Fruit fly (Drosophila melanogaster): ENCODE results near the gene Gal.

Gene Gal

DNA sequence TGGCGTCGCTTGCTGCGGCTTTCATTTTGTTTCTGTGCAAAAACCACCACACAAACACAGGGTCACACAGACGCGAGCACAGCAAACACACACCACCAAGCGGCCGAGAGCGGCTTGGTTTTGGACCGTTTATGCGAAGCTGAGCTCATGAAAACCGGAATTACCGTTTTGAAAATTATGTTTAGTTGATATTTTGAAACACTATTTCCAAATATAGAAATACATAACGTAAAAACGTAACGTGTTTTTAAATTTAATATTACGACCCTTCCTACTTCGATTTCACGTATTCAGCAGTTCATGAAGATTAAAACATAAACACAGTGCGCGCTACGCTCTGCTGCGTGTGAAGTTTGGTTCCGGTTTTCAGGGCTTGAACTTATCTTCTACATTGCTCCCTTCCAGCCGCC, 44.6 kb upstream of the Gal start (continued):
- TF ChIP-seq YL-1 (GFP tag; optimal IDR thresholded peaks at IDR 0.05) = peak; percentile 83
- no peak for TF ChIP-seq nerfin-2 (GFP tag; IDR thresholded peaks at IDR 0.05; ENCODE audit: partially characterized antibody)
- TF ChIP-seq ERR (GFP tag; optimal IDR thresholded peaks at IDR 0.05) = peak; percentile 95
- TF ChIP-seq sd (tag; optimal IDR thresholded peaks at IDR 0.05) = no peak
- TF ChIP-seq Aef1 (GFP tag; IDR thresholded peaks at IDR 0.05) = peak; percentile 83
- peak; percentile 85 for TF ChIP-seq jing (GFP tag; optimal IDR thresholded peaks at IDR 0.05)
- peak; percentile 88 for TF ChIP-seq CG7271 (tag; optimal IDR thresholded peaks at IDR 0.05)
- TF ChIP-seq en (GFP tag; optimal IDR thresholded peaks at IDR 0.05) = peak; percentile 91
- peak; percentile 94 for TF ChIP-seq CG6689 (GFP tag; IDR thresholded peaks at IDR 0.05)
- peak; percentile 79 for TF ChIP-seq Jarid2 (GFP tag; optimal IDR thresholded peaks at IDR 0.05)
- TF ChIP-seq CG17912 (GFP tag; optimal IDR thresholded peaks at IDR 0.05) = peak; percentile 90
- TF ChIP-seq CG13624 (GFP tag; optimal IDR thresholded peaks at IDR 0.05) = peak; percentile 96
- peak; percentile 97 for TF ChIP-seq CG12659 (GFP tag; optimal IDR thresholded peaks at IDR 0.05)
- peak; percentile 92 for TF ChIP-seq tup (GFP tag; optimal IDR thresholded peaks at IDR 0.05)
- TF ChIP-seq repo (GFP tag; optimal IDR thresholded peaks at IDR 0.05) = peak; percentile 95
- no peak for TF ChIP-seq inv (GFP tag; IDR thresholded peaks at IDR 0.05; ENCODE audit: partially characterized antibody)
- TF ChIP-seq CG7987 (GFP tag; optimal IDR thresholded peaks at IDR 0.05) = peak; percentile 93
- peak; percentile 88 for TF ChIP-seq CG14441 (GFP tag; IDR thresholded peaks at IDR 0.05)
- TF ChIP-seq caup (GFP tag; optimal IDR thresholded peaks at IDR 0.05; ENCODE audit: severe bottlenecking) = peak; percentile 97
- TF ChIP-seq CG32532 (GFP tag; IDR thresholded peaks at IDR 0.05) = peak; percentile 95
- peak; percentile 79 for TF ChIP-seq fu2 (GFP tag; optimal IDR thresholded peaks at IDR 0.05)
- peak; percentile 84 for TF ChIP-seq CG30431 (GFP tag; optimal IDR thresholded peaks at IDR 0.05)
- TF ChIP-seq CG9727 (GFP tag; optimal IDR thresholded peaks at IDR 0.05) = peak; percentile 98
- peak; percentile 95 for TF ChIP-seq ems (GFP tag; optimal IDR thresholded peaks at IDR 0.05)
- TF ChIP-seq scrt (GFP tag; optimal IDR thresholded peaks at IDR 0.05) = peak; percentile 96
- TF ChIP-seq CG6272 (GFP tag; IDR thresholded peaks at IDR 0.05) = peak; percentile 58; the same call in 1 of the 2 replicates
- peak; percentile 86 for TF ChIP-seq da (GFP tag; optimal IDR thresholded peaks at IDR 0.05)
- TF ChIP-seq CG13775 (GFP tag; optimal IDR thresholded peaks at IDR 0.05) = peak; percentile 95
- peak; percentile 97 for TF ChIP-seq CG17829 (tag; optimal IDR thresholded peaks at IDR 0.05)
- TF ChIP-seq jumu (GFP tag; optimal IDR thresholded peaks at IDR 0.05) = peak; percentile 94
- peak; percentile 92 for TF ChIP-seq fd3F (GFP tag; optimal IDR thresholded peaks at IDR 0.05)
- peak; percentile 69; the same call in 1 of the 2 replicates for TF ChIP-seq CG16779 (GFP tag; IDR thresholded peaks at IDR 0.05)
- peak; percentile 60 for TF ChIP-seq ab (GFP tag; optimal IDR thresholded peaks at IDR 0.05)
- peak; percentile 96 for TF ChIP-seq CG30403 (GFP tag; optimal IDR thresholded peaks at IDR 0.05)
- peak; percentile 96 for TF ChIP-seq CG6765 (GFP tag; optimal IDR thresholded peaks at IDR 0.05)
- peak; percentile 61; the same call in 1 of the 2 replicates for TF ChIP-seq ham (GFP tag; IDR thresholded peaks at IDR 0.05)
- TF ChIP-seq CG18476 (GFP tag; optimal IDR thresholded peaks at IDR 0.05) = peak; percentile 95
- TF ChIP-seq zen2 (GFP tag; IDR thresholded peaks at IDR 0.05; ENCODE audit: partially characterized antibody) = no peak
- TF ChIP-seq her (GFP tag; optimal IDR thresholded peaks at IDR 0.05) = peak; percentile 95
- TF ChIP-seq CG12744 (GFP tag; optimal IDR thresholded peaks at IDR 0.05) = peak; percentile 93
- peak; percentile 97 for TF ChIP-seq CG17359 (tag; optimal IDR thresholded peaks at IDR 0.05)
- TF ChIP-seq CG1792 (GFP tag; optimal IDR thresholded peaks at IDR 0.05) = peak; percentile 90
- TF ChIP-seq Mrtf (GFP tag; IDR thresholded peaks at IDR 0.05) = peak; percentile 94
- 0 out of 3 replicates have a peak, but pooled peaks have one; percentile 76 for TF ChIP-seq CG7357 (GFP tag; IDR thresholded peaks at IDR 0.05)
- TF ChIP-seq ro (GFP tag; IDR thresholded peaks at IDR 0.05) = peak; percentile 73
- TF ChIP-seq oc (tag; optimal IDR thresholded peaks at IDR 0.05) = peak; percentile 96
- peak; percentile 91 for TF ChIP-seq maf-S (GFP tag; optimal IDR thresholded peaks at IDR 0.05)
- TF ChIP-seq CG8478 (optimal IDR thresholded peaks at IDR 0.05) = peak; percentile 12
- TF ChIP-seq CG32767 (GFP tag; IDR thresholded peaks at IDR 0.05) = peak; percentile 93
- peak; percentile 79 for TF ChIP-seq ftz-f1 (GFP tag; optimal IDR thresholded peaks at IDR 0.05)
- TF ChIP-seq chinmo (GFP tag; IDR thresholded peaks at IDR 0.05; ENCODE audit: partially characterized antibody) = no peak

All from whole organism, embryonic.